Fruit fly (Drosophila melanogaster): ENCODE measurements around the gene CG3199.

Gene CG3199

DNA sequence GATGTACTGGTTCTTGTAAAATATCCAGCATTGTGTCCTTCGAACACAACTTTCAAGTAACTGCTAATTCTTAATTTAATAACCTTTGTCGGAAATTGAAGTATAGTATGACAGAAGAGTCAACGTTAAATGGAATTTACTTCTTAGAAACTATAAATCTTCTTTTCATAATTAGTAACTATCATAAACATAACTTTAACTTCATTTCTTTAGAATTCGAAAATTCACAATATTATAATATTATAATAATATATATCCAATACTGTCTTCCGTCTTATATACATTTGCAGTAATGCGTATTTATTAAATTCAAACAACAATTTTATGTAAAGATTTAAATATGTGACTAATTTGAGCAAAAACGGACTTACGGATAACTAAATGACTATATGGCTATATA, 8.8 kb upstream of the CG3199 start, which contains the start of gene Recs1:
Gene Recs1 (minus strand): TSS at position 101 of the 400 bp plus-strand sequence.
- TF ChIP-seq crc (GFP tag; optimal IDR thresholded peaks at IDR 0.05) (no peak), tx (GFP tag; optimal IDR thresholded peaks at IDR 0.05) (no peak), CG8944 (GFP tag; optimal IDR thresholded peaks at IDR 0.05) (no peak), HLH4C (GFP tag; IDR thresholded peaks at IDR 0.05; ENCODE audit: partially characterized antibody) (no peak), CG17385 (GFP tag; optimal IDR thresholded peaks at IDR 0.05) (no peak), nmo (GFP tag; optimal IDR thresholded peaks at IDR 0.05) (no peak), Oli (tag; optimal IDR thresholded peaks at IDR 0.05) (no peak), Doc3 (GFP tag; IDR thresholded peaks at IDR 0.05; ENCODE audit: partially characterized antibody) (no peak), kah (GFP tag; optimal IDR thresholded peaks at IDR 0.05) (no peak), wek (GFP tag; optimal IDR thresholded peaks at IDR 0.05) (no peak), fd64A (GFP tag; optimal IDR thresholded peaks at IDR 0.05) (no peak), gcm2 (GFP tag; optimal IDR thresholded peaks at IDR 0.05) (no peak), Trl (optimal IDR thresholded peaks at IDR 0.05) (no peak), Trl (GFP tag; optimal IDR thresholded peaks at IDR 0.05) (no peak)

DNA sequence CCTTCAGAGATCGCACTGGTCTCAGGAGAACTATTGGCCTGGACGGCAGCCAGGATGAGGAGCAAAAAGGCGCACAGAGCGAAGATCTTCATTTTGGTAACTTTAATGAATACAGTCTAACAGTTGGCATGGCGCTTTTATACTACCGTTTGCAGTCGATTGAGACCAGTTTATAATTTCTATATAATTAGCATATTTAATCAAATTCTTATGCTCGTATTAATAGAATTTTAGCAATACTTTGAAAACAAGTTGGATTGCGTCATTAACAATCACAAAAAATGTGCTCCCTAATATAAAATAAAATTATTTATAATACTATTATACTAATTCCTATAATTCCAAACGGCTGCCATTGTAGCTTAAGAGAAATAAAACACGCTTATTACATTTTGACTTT, 8.2 kb upstream of the CG3199 start, which contains the start of gene CG44215:
Gene CG44215 (minus strand): TSS at position 101 of the 400 bp plus-strand sequence.
- TF ChIP-seq CG12744 (GFP tag; optimal IDR thresholded peaks at IDR 0.05) (no peak), CG17802 (tag; optimal IDR thresholded peaks at IDR 0.05) (no peak), NC2α (GFP tag; optimal IDR thresholded peaks at IDR 0.05) (no peak)

DNA sequence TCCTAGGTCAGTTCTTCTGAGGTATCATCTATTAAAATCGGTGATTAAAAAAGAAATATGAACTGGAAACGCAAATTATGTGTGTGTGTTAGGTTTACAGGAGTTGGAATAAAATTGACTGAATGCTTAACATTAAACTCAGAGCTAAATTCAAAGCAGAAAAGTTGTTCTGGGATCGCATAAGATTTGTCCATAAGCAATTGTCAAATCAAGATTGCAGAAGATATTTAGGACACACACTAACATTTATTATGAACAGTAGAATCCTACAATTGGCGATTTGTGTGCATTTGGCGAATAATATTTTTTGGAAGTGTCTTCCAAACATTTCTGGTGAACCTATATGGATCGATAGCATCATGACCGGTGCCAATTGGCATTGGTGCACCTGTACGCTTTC, 5.2 kb upstream of the CG3199 start, which contains the start of gene CG31533:
Gene CG31533 (minus strand): TSS at position 101 of the 400 bp plus-strand sequence.
- TF ChIP-seq ash1 (GFP tag; optimal IDR thresholded peaks at IDR 0.05) (no peak), esg (GFP tag; conservative IDR thresholded peaks at IDR 0.05) (no peak), Myb (GFP tag; optimal IDR thresholded peaks at IDR 0.05) (no peak), CG2116 (GFP tag; optimal IDR thresholded peaks at IDR 0.05) (no peak), CG10654 (GFP tag; optimal IDR thresholded peaks at IDR 0.05) (no peak), wor (GFP tag; IDR thresholded peaks at IDR 0.05) (no peak), Dbx (GFP tag; IDR thresholded peaks at IDR 0.05) (no peak), Oaz (GFP tag; IDR thresholded peaks at IDR 0.05) (no peak), CG13775 (GFP tag; optimal IDR thresholded peaks at IDR 0.05) (no peak), tll (GFP tag; optimal IDR thresholded peaks at IDR 0.05) (no peak), lov (optimal IDR thresholded peaks at IDR 0.05) (no peak), lov (GFP tag; IDR thresholded peaks at IDR 0.05) (no peak), HLH4C (GFP tag; IDR thresholded peaks at IDR 0.05; ENCODE audit: partially characterized antibody) (no peak), CG3726 (GFP tag; IDR thresholded peaks at IDR 0.05) (no peak), sima (GFP tag; optimal IDR thresholded peaks at IDR 0.05) (no peak), CG14965 (GFP tag; optimal IDR thresholded peaks at IDR 0.05; ENCODE audit: borderline replicate concordance) (no peak), corto (GFP tag; optimal IDR thresholded peaks at IDR 0.05) (no peak)

DNA sequence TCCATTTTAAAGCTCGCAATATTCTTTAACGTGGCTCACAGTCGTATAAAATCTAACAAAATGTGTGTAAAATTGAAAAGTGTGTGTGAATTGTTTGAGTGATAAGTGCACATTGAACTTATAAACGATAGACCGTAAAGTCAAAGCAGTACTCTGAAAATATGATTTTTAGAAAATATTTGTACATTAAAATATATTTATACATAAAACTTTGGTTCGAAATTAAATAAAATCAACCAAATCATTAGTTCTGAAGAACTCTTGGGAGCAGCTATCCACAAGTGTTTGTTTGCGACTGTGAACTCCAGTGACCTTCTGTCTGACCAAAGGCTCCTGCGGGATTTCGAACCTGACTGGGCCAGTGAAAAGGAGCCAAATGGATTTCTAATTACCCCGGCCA, 2.3 kb upstream of the CG3199 start, which contains the start of gene CG31327:
Gene CG31327 (minus strand): TSS at position 101 of the 400 bp plus-strand sequence.
- TF ChIP-seq hth (optimal IDR thresholded peaks at IDR 0.05) (no peak), psq (GFP tag; optimal IDR thresholded peaks at IDR 0.05) (no peak), Nf-YA (GFP tag; IDR thresholded peaks at IDR 0.05) (no peak), mirr (GFP tag; optimal IDR thresholded peaks at IDR 0.05) (no peak), CG30020 (tag; optimal IDR thresholded peaks at IDR 0.05) (no peak), Lpt (GFP tag; optimal IDR thresholded peaks at IDR 0.05) (no peak), CG7745 (tag; optimal IDR thresholded peaks at IDR 0.05) (no peak), CG17612 (GFP tag; IDR thresholded peaks at IDR 0.05) (no peak), gcm2 (GFP tag; optimal IDR thresholded peaks at IDR 0.05) (no peak), Poxn (GFP tag; IDR thresholded peaks at IDR 0.05) (no peak), Ssrp (tag; optimal IDR thresholded peaks at IDR 0.05) (no peak), vfl (GFP tag; optimal IDR thresholded peaks at IDR 0.05) (no peak), CG4707 (GFP tag; optimal IDR thresholded peaks at IDR 0.05) (no peak), Dek (tag; optimal IDR thresholded peaks at IDR 0.05) (no peak), Chrac-16 (GFP tag; optimal IDR thresholded peaks at IDR 0.05) (no peak), abd-A (tag; optimal IDR thresholded peaks at IDR 0.05) (no peak), Scr (GFP tag; IDR thresholded peaks at IDR 0.05; ENCODE audit: partially characterized antibody) (no peak)

Measured in whole organism, embryonic.